Worm (Caenorhabditis elegans): ENCODE measurements around the gene mab-3.

ce11 chrII:9690067-9690632 lies 41.8 kb upstream of the mab-3 start:
- TF ChIP-seq zag-1 (tag; optimal IDR thresholded peaks at IDR 0.05), result no peak
- TF ChIP-seq ceh-9 (tag; optimal IDR thresholded peaks at IDR 0.05), result no peak
- no peak for TF ChIP-seq ztf-4 (tag; optimal IDR thresholded peaks at IDR 0.05)
- TF ChIP-seq fkh-10 (GFP tag; optimal IDR thresholded peaks at IDR 0.05), result peak; percentile 96
- TF ChIP-seq nhr-76 (tag; optimal IDR thresholded peaks at IDR 0.05), result no peak
- no peak for TF ChIP-seq nhr-11 (tag; optimal IDR thresholded peaks at IDR 0.05)
- no peak for TF ChIP-seq sea-2 (GFP tag; optimal IDR thresholded peaks at IDR 0.05)
